Fruit fly (Drosophila melanogaster) whole organism, embryonic: ENCODE measurements around the gene mus101.
A peak's percentile ranks its signal among the peaks of the same experiment; 100 is the strongest.

Experiments used
- Bdp1 ChIP-seq: fragments of 200-800 bp; sonication (Bioruptor generic); optimal IDR thresholded peaks from 3 replicates; lab custom pipeline; 2016; ENCODE audit warnings: missing biosample characterization, missing genetic modification characterization
- BtbVII ChIP-seq: fragments of 200-800 bp; sonication (Bioruptor generic); optimal IDR thresholded peaks from 3 replicates; lab custom pipeline; 2017; ENCODE audit warnings: missing biosample characterization, mild to moderate bottlenecking, missing genetic modification characterization
- CG11085 ChIP-seq: fragments of 200-800 bp; sonication (Bioruptor generic); IDR thresholded peaks from 2 replicates; pipeline ENCODE4 v1.3.6; 2022; ENCODE audit warnings: missing biosample characterization, missing genetic modification characterization
- CG11456 ChIP-seq: fragments of 200-800 bp; sonication (Bioruptor generic); IDR thresholded peaks from 3 replicates; pipeline ENCODE4 v1.3.6; 2022; ENCODE audit warnings: missing biosample characterization, missing genetic modification characterization
- CG11560 ChIP-seq: fragments of 200-800 bp; sonication (Bioruptor generic); IDR thresholded peaks from 3 replicates; pipeline ENCODE4 v1.3.6; 2022; ENCODE audit warnings: missing biosample characterization, missing genetic modification characterization
- CG11695 ChIP-seq: fragments of 200-800 bp; sonication (Bioruptor generic); IDR thresholded peaks from 3 replicates; pipeline ENCODE4 v1.3.6; 2022; ENCODE audit warnings: missing biosample characterization, missing genetic modification characterization
- CG11723 ChIP-seq: fragments of 200-800 bp; sonication (Bioruptor generic); optimal IDR thresholded peaks from 2 replicates; lab custom pipeline; 2017; ENCODE audit warnings: missing biosample characterization, mild to moderate bottlenecking, missing genetic modification characterization
- CG12744 ChIP-seq: fragments of 200-800 bp; sonication (Bioruptor generic); optimal IDR thresholded peaks from 2 replicates; lab custom pipeline; 2016; ENCODE audit warnings: missing biosample characterization, missing genetic modification characterization
- CG12942 ChIP-seq: fragments of 200-800 bp; sonication (Bioruptor generic); optimal IDR thresholded peaks from 3 replicates; lab custom pipeline; 2016; ENCODE audit warnings: missing biosample characterization, missing genetic modification characterization
- CG14710 ChIP-seq: fragments of 200-800 bp; sonication (Bioruptor generic); optimal IDR thresholded peaks from 3 replicates; lab custom pipeline; 2019; ENCODE audit warnings: missing biosample characterization, mild to moderate bottlenecking, missing genetic modification characterization, moderate library complexity
- CG17328 ChIP-seq: fragments of 200-800 bp; sonication (Bioruptor generic); IDR thresholded peaks from 2 replicates; pipeline ENCODE4 v1.3.6; 2022; ENCODE audit warnings: missing biosample characterization, missing genetic modification characterization
- CG18764 ChIP-seq: fragments of 200-800 bp; sonication (Bioruptor generic); optimal IDR thresholded peaks from 3 replicates; lab custom pipeline; 2016; ENCODE audit warnings: missing biosample characterization, missing genetic modification characterization
- CG30431 ChIP-seq: fragments of 200-800 bp; sonication (Bioruptor generic); optimal IDR thresholded peaks from 2 replicates; lab custom pipeline; 2017; ENCODE audit warnings: missing biosample characterization, missing genetic modification characterization
- CG33213 ChIP-seq: fragments of 200-800 bp; sonication (Bioruptor generic); optimal IDR thresholded peaks from 3 replicates; lab custom pipeline; 2016; ENCODE audit warnings: missing biosample characterization, missing genetic modification characterization
- CG4282 ChIP-seq: fragments of 200-800 bp; sonication (Bioruptor generic); optimal IDR thresholded peaks from 2 replicates; lab custom pipeline; 2016; ENCODE audit warnings: missing biosample characterization, missing genetic modification characterization
- CG7928 ChIP-seq: fragments of 200-800 bp; sonication (Bioruptor generic); optimal IDR thresholded peaks from 2 replicates; lab custom pipeline; 2017; ENCODE audit warnings: missing biosample characterization, mild to moderate bottlenecking, missing genetic modification characterization
- CG9797 ChIP-seq: fragments of 200-800 bp; sonication (Bioruptor generic); optimal IDR thresholded peaks from 3 replicates; lab custom pipeline; 2018; ENCODE audit warnings: missing biosample characterization, mild to moderate bottlenecking, missing genetic modification characterization
- CG9876 ChIP-seq: fragments of 200-800 bp; sonication (Bioruptor generic); optimal IDR thresholded peaks from 2 replicates; lab custom pipeline; 2016; ENCODE audit warnings: missing biosample characterization, missing genetic modification characterization
- E2f1 ChIP-seq: fragments of 200-800 bp; sonication (Bioruptor generic); IDR thresholded peaks from 2 replicates; pipeline ENCODE4 v1.3.6; 2022; ENCODE audit warnings: missing biosample characterization, missing genetic modification characterization
- HLH54F ChIP-seq: fragments of 200-800 bp; sonication (Bioruptor generic); optimal IDR thresholded peaks from 3 replicates; lab custom pipeline; 2016; ENCODE audit warnings: missing biosample characterization, missing genetic modification characterization
- HmgD ChIP-seq: fragments of 200-800 bp; sonication (Bioruptor generic); optimal IDR thresholded peaks from 3 replicates; lab custom pipeline; 2016; ENCODE audit warnings: missing biosample characterization, missing genetic modification characterization
- Hr51 ChIP-seq, 2 experiments: fragments of 200-800 bp; sonication (Bioruptor generic); optimal IDR thresholded peaks; 2 replicates in 1 of 2; 3 replicates in 1 of 2; lab custom pipeline; 2016 to 2018; ENCODE audit warnings: missing biosample characterization in 2 of 2, missing genetic modification characterization in 2 of 2, mild to moderate bottlenecking in 1 of 2, moderate library complexity in 1 of 2
- Mes4 ChIP-seq: fragments of 200-800 bp; sonication (Bioruptor generic); optimal IDR thresholded peaks from 2 replicates; lab custom pipeline; 2016; ENCODE audit warnings: missing biosample characterization, missing genetic modification characterization
- Ravus ChIP-seq: fragments of 200-800 bp; sonication (Bioruptor generic); IDR thresholded peaks from 2 replicates; pipeline ENCODE4 v1.3.6; 2022; ENCODE audit warnings: missing biosample characterization, missing genetic modification characterization
- ato ChIP-seq: fragments of 200-800 bp; sonication (Bioruptor generic); IDR thresholded peaks from 2 replicates; pipeline ENCODE4 v1.3.6; 2022; ENCODE audit warnings: missing biosample characterization, missing genetic modification characterization; ENCODE audit not compliant: partially characterized antibody
- chif ChIP-seq, 2 experiments: fragments of 200-800 bp; sonication (Bioruptor generic); optimal IDR thresholded peaks; 3 replicates each; lab custom pipeline; 2016; ENCODE audit warnings: missing biosample characterization in 2 of 2, missing genetic modification characterization in 2 of 2
- ci ChIP-seq: fragments of 200-800 bp; sonication (Bioruptor generic); IDR thresholded peaks from 3 replicates; pipeline ENCODE4 v1.3.6; 2022; ENCODE audit warnings: missing biosample characterization, missing genetic modification characterization
- corto ChIP-seq: fragments of 200-800 bp; sonication (Bioruptor generic); optimal IDR thresholded peaks from 2 replicates; lab custom pipeline; 2016; ENCODE audit warnings: missing biosample characterization, mild to moderate bottlenecking, missing genetic modification characterization, moderate library complexity
- danr ChIP-seq: fragments of 200-800 bp; sonication (Bioruptor generic); IDR thresholded peaks from 2 replicates; pipeline ENCODE4 v1.3.6; 2022; ENCODE audit warnings: missing biosample characterization, missing genetic modification characterization
- fd64A ChIP-seq: fragments of 200-800 bp; sonication (Bioruptor generic); optimal IDR thresholded peaks from 3 replicates; lab custom pipeline; 2018; ENCODE audit warnings: missing biosample characterization, mild to moderate bottlenecking, missing genetic modification characterization
- gcm ChIP-seq: fragments of 200-800 bp; sonication (Bioruptor generic); optimal IDR thresholded peaks from 2 replicates; lab custom pipeline; 2019; ENCODE audit warnings: missing biosample characterization, mild to moderate bottlenecking, missing genetic modification characterization, moderate library complexity
- grau ChIP-seq: fragments of 200-800 bp; optimal IDR thresholded peaks from 3 replicates; lab custom pipeline; 2019; ENCODE audit warnings: missing biosample characterization, mild to moderate bottlenecking, missing genetic modification characterization, moderate library complexity
- hbn ChIP-seq: fragments of 200-800 bp; sonication (Bioruptor generic); IDR thresholded peaks from 2 replicates; pipeline ENCODE4 v1.3.6; 2022; ENCODE audit warnings: missing biosample characterization, missing genetic modification characterization; ENCODE audit not compliant: partially characterized antibody
- ind ChIP-seq: fragments of 200-800 bp; sonication (Bioruptor generic); optimal IDR thresholded peaks from 3 replicates; lab custom pipeline; 2016; ENCODE audit warnings: missing biosample characterization, missing genetic modification characterization
- kah ChIP-seq: fragments of 200-800 bp; sonication (Bioruptor generic); optimal IDR thresholded peaks from 2 replicates; lab custom pipeline; 2018; ENCODE audit warnings: missing biosample characterization, mild to moderate bottlenecking, missing genetic modification characterization
- kay ChIP-seq: fragments of 200-800 bp; sonication (Bioruptor generic); optimal IDR thresholded peaks from 2 replicates; lab custom pipeline; 2016; ENCODE audit warnings: missing biosample characterization, missing genetic modification characterization
- maf-S ChIP-seq: fragments of 200-800 bp; sonication (Bioruptor generic); optimal IDR thresholded peaks from 2 replicates; lab custom pipeline; 2016; ENCODE audit warnings: missing biosample characterization, missing genetic modification characterization
- mirr ChIP-seq: fragments of 200-800 bp; sonication (Bioruptor generic); optimal IDR thresholded peaks from 3 replicates; lab custom pipeline; 2018; ENCODE audit warnings: missing biosample characterization, mild to moderate bottlenecking, missing genetic modification characterization
- nmo ChIP-seq: fragments of 200-800 bp; sonication (Bioruptor generic); optimal IDR thresholded peaks from 2 replicates; lab custom pipeline; 2018; ENCODE audit warnings: missing biosample characterization, mild to moderate bottlenecking, missing genetic modification characterization, moderate library complexity
- oc ChIP-seq: fragments of 200-800 bp; sonication (Bioruptor generic); optimal IDR thresholded peaks from 2 replicates; lab custom pipeline; 2018; ENCODE audit warnings: missing biosample characterization, mild to moderate bottlenecking, missing genetic modification characterization, moderate library complexity
- pan ChIP-seq, 4 experiments: fragments of >200 bp in 3 of 4; fragments of 200-800 bp in 1 of 4; sonication (Bioruptor generic) in 1 of 4; optimal IDR thresholded peaks in 3 of 4; IDR thresholded peaks in 1 of 4; 2 replicates each; pipeline versions ENCODE4 v1.3.6 to Lab custom; 2017 to 2022; ENCODE audit warnings: missing biosample characterization in 2 of 4, missing genetic modification characterization in 2 of 4, mixed read lengths in 1 of 4
- sc ChIP-seq, 3 experiments: fragments of >200 bp in 2 of 3; fragments of 200-800 bp in 1 of 3; sonication (Bioruptor generic) in 1 of 3; optimal IDR thresholded peaks; 2 replicates in 2 of 3; 3 replicates in 1 of 3; lab custom pipeline; 2017; ENCODE audit warnings: mild to moderate bottlenecking in 1 of 3, missing biosample characterization in 1 of 3, missing genetic modification characterization in 1 of 3, missing genetic modification reagents in 1 of 3
- seq ChIP-seq: fragments of 200-800 bp; sonication (Bioruptor generic); IDR thresholded peaks from 2 replicates; pipeline ENCODE4 v1.3.6; 2022; ENCODE audit warnings: missing biosample characterization, missing genetic modification characterization
- so ChIP-seq: fragments of 200-800 bp; sonication (Bioruptor generic); IDR thresholded peaks from 3 replicates; pipeline ENCODE4 v1.3.6; 2022; ENCODE audit warnings: missing biosample characterization, missing genetic modification characterization
- tx ChIP-seq: fragments of 200-800 bp; sonication (Bioruptor generic); optimal IDR thresholded peaks from 2 replicates; lab custom pipeline; 2016; ENCODE audit warnings: missing biosample characterization, missing genetic modification characterization
- unc-4 ChIP-seq: fragments of 200-800 bp; sonication (Bioruptor generic); IDR thresholded peaks from 2 replicates; pipeline ENCODE4 v1.3.6; 2022; ENCODE audit warnings: missing biosample characterization, missing genetic modification characterization; ENCODE audit not compliant: partially characterized antibody
- usp ChIP-seq: fragments of >200 bp; optimal IDR thresholded peaks from 2 replicates; lab custom pipeline; 2017; ENCODE audit warnings: missing biosample characterization, missing genetic modification characterization

Gene mus101

DNA sequence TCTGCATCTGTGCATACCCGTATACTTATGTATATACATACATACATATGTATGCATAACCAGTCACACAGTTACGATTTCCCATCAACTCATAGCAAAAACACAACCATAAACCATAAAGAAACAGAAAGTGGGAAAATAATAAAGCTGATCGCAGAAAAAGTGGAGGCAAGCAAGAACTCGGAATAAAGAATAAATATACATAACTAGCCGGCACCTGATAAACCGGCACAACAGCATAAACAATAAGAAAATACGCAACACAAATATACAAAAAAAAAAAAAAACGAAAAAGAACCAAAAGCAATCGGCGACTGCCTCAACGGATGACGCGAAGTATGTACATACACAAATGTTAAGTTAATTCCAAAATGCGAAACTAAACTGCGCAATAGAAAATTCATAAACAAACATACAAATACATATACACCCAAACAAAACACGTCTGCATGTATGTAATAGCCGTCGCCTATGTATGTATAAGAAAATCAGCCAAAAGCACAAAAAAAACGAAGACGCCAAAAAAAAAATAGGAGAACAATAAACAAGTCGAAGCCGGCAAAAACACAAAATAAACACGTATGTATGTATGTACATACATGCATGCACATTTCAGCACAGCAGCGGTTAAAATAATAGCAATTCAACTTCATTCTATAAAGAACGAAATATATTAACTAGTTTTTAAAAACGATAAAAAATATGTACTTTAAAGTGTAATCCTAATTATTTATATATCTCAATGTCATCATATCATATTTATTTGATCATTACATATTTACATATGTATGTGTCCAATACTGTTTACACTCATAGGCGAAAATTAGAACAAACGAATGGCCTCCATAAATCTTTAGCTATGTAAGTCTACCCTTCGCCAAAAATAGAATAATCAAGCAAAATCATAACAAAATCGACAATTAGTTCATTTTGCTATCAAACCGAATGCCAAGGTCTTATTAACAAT, 27.1 kb downstream of the mus101 start (continued):
- no peak for TF ChIP-seq CG9876
- peak; percentile 19 for TF ChIP-seq kay (GFP tag; lab: Kevin White, UChicago)
- peak; percentile 66; the same call in 2 of the 3 replicates for TF ChIP-seq ci (GFP tag; lab: Robert Waterston, UW)
- TF ChIP-seq grau (tag; lab: Kevin White, UChicago): peak; percentile 86
- no peak for TF ChIP-seq sc (optimal IDR thresholded peaks at IDR 0.05; lab: Kevin White, UChicago)
- no peak for TF ChIP-seq sc (GFP tag; optimal IDR thresholded peaks at IDR 0.05; lab: Kevin White, UChicago)
- peak; percentile 29 for TF ChIP-seq CG7928 (GFP tag; lab: Kevin White, UChicago)
- TF ChIP-seq ato (GFP tag; lab: Robert Waterston, UW): no peak
- TF ChIP-seq unc-4 (GFP tag; lab: Robert Waterston, UW): no peak
- TF ChIP-seq E2f1 (GFP tag; lab: Robert Waterston, UW): peak; percentile 76
- TF ChIP-seq nmo (GFP tag; lab: Kevin White, UChicago): peak; percentile 58
- no peak for TF ChIP-seq CG11723 (GFP tag; lab: Kevin White, UChicago)
- no peak for TF ChIP-seq HmgD (GFP tag; lab: Kevin White, UChicago)
- TF ChIP-seq CG12942 (GFP tag; lab: Kevin White, UChicago): no peak
- TF ChIP-seq CG11695: peak; percentile 91
- peak; percentile 4 for TF ChIP-seq mirr (GFP tag; lab: Kevin White, UChicago)
- no peak for TF ChIP-seq pan (optimal IDR thresholded peaks at IDR 0.05; lab: Kevin White, UChicago)
- TF ChIP-seq pan (GFP tag; optimal IDR thresholded peaks at IDR 0.05 in 1 of 2, IDR thresholded peaks at IDR 0.05 in 1 of 2): peak in 1 of 2 experiments; percentile 86
- peak; percentile 39; the same call in 1 of the 2 replicates for TF ChIP-seq CG11085 (GFP tag; lab: Robert Waterston, UW)
- TF ChIP-seq hbn: no peak
- no peak for TF ChIP-seq corto
- TF ChIP-seq gcm (GFP tag; lab: Kevin White, UChicago): peak; percentile 24
- TF ChIP-seq Mes4 (GFP tag; lab: Kevin White, UChicago): no peak
- TF ChIP-seq CG12744 (GFP tag; lab: Kevin White, UChicago): no peak
- no peak for TF ChIP-seq danr (GFP tag; lab: Robert Waterston, UW)
- TF ChIP-seq CG30431: no peak
- TF ChIP-seq so: peak; percentile 61; the same call in 1 of the 3 replicates
- no peak for TF ChIP-seq CG4282 (GFP tag; lab: Kevin White, UChicago)
- TF ChIP-seq usp (GFP tag; lab: Kevin White, UChicago): no peak
- peak; percentile 72 for TF ChIP-seq seq (GFP tag; lab: Robert Waterston, UW)
- peak; percentile 30 for TF ChIP-seq BtbVII (GFP tag; lab: Kevin White, UChicago)
- TF ChIP-seq tx (GFP tag; lab: Kevin White, UChicago): no peak
- TF ChIP-seq fd64A (GFP tag; lab: Kevin White, UChicago): no peak
- TF ChIP-seq Bdp1 (GFP tag; lab: Kevin White, UChicago): no peak
- no peak for TF ChIP-seq CG33213 (GFP tag; lab: Kevin White, UChicago)
- TF ChIP-seq Ravus (GFP tag; lab: Robert Waterston, UW): peak; percentile 49
- TF ChIP-seq chif (GFP tag; optimal IDR thresholded peaks at IDR 0.05; lab: Kevin White, UChicago): peak in 1 of 2 experiments; percentile 23
- TF ChIP-seq CG18764 (GFP tag; lab: Kevin White, UChicago): peak; percentile 36
- TF ChIP-seq maf-S (GFP tag; lab: Kevin White, UChicago): no peak
- TF ChIP-seq kah (GFP tag; lab: Kevin White, UChicago): no peak
- TF ChIP-seq ind (GFP tag; lab: Kevin White, UChicago): peak; percentile 58
- peak in 1 of 2 experiments; percentile 81 for TF ChIP-seq Hr51 (GFP tag; optimal IDR thresholded peaks at IDR 0.05; lab: Kevin White, UChicago)
- TF ChIP-seq CG9797 (GFP tag; lab: Kevin White, UChicago): no peak
- peak; percentile 40 for TF ChIP-seq HLH54F (GFP tag; lab: Kevin White, UChicago)
- TF ChIP-seq CG17328 (GFP tag; lab: Robert Waterston, UW): peak; percentile 50
- TF ChIP-seq CG11456 (GFP tag; lab: Robert Waterston, UW): 0 out of 3 replicates have a peak, but pooled peaks have one; percentile 59
- TF ChIP-seq oc (tag; lab: Kevin White, UChicago): no peak
- TF ChIP-seq CG14710: peak; percentile 38
- no peak for TF ChIP-seq CG11560 (tag; lab: Robert Waterston, UW)
